Fruit fly (Drosophila melanogaster): ENCODE data around the gene CG16719.

DNA sequence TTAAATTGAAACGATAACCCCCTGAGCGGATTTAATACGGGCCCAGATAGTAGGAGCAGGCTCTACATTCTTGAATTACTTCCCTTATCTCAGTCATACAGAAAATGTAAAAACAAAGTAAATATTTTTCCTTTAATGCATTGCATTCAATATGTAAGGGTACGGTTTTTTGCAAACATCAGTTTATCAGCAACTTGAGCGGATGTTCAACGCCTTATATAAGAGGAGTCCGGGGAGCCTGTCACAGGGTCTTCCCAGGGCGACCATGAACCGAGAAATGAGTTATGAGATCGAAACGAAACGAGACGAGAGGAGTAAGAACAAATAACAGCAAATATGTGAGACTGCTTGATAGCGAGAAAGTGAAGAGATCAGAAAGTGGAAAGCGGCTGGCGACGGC lies 31.6 kb downstream of the CG16719 start:
- TF ChIP-seq kay (GFP tag; ENCODE audit: borderline replicate concordance) (no peak), toe (GFP tag; optimal IDR thresholded peaks at IDR 0.05) (no peak), ovo (GFP tag; optimal IDR thresholded peaks at IDR 0.05) (no peak), CG7101 (tag; optimal IDR thresholded peaks at IDR 0.05) (no peak), CG7045 (GFP tag; optimal IDR thresholded peaks at IDR 0.05) (no peak), cnc (optimal IDR thresholded peaks at IDR 0.05) (no peak), CG14711 (tag; optimal IDR thresholded peaks at IDR 0.05) (no peak), cic (GFP tag; optimal IDR thresholded peaks at IDR 0.05) (peak; percentile 44)
